Fruit fly (Drosophila melanogaster): ENCODE data around the gene ex.

The ex gene

dm6 chr2L:419620-420184, 11.3 kb upstream of the ex start, which contains the start of the genes CG13690 and RpLP1 (continued):
- TF ChIP-seq NK7.1 (GFP tag; optimal IDR thresholded peaks at IDR 0.05), result peak; percentile 54
- TF ChIP-seq CG6791 (GFP tag; IDR thresholded peaks at IDR 0.05; ENCODE audit: partially characterized antibody), result no peak
- no peak for TF ChIP-seq stc (GFP tag; IDR thresholded peaks at IDR 0.05)
- no peak for TF ChIP-seq tx (GFP tag; optimal IDR thresholded peaks at IDR 0.05)
- TF ChIP-seq hb (GFP tag; IDR thresholded peaks at IDR 0.05; ENCODE audit: partially characterized antibody), result no peak
- TF ChIP-seq CG1233 (GFP tag; optimal IDR thresholded peaks at IDR 0.05), result peak; percentile 79
- TF ChIP-seq tio (GFP tag; optimal IDR thresholded peaks at IDR 0.05), result no peak
- no peak for TF ChIP-seq CG32772 (GFP tag; IDR thresholded peaks at IDR 0.05)
- peak; percentile 84 for TF ChIP-seq Lhr (GFP tag; optimal IDR thresholded peaks at IDR 0.05)
- TF ChIP-seq mirr (GFP tag; optimal IDR thresholded peaks at IDR 0.05), result peak; percentile 77
- peak; percentile 71 for TF ChIP-seq CG2678 (tag; optimal IDR thresholded peaks at IDR 0.05)
- peak; percentile 56; the same call in 1 of the 2 replicates for TF ChIP-seq CG32767 (GFP tag; IDR thresholded peaks at IDR 0.05)
- TF ChIP-seq unc-4 (GFP tag; IDR thresholded peaks at IDR 0.05; ENCODE audit: partially characterized antibody), result no peak
- peak; percentile 63 to 66 for TF ChIP-seq chif (GFP tag; optimal IDR thresholded peaks at IDR 0.05)
- TF ChIP-seq CG11723 (GFP tag; optimal IDR thresholded peaks at IDR 0.05), result peak; percentile 76
- no peak for TF ChIP-seq Hmx (GFP tag; optimal IDR thresholded peaks at IDR 0.05)
- TF ChIP-seq pho (GFP tag; optimal IDR thresholded peaks at IDR 0.05), result peak; percentile 44
- TF ChIP-seq luna (GFP tag; optimal IDR thresholded peaks at IDR 0.05), result peak; percentile 66
- TF ChIP-seq rib (GFP tag; IDR thresholded peaks at IDR 0.05), result no peak; the same call in 1 of the 2 replicates
- TF ChIP-seq Mes4 (GFP tag; optimal IDR thresholded peaks at IDR 0.05), result peak; percentile 89
- TF ChIP-seq CG9876 (GFP tag; optimal IDR thresholded peaks at IDR 0.05), result peak; percentile 40
- TF ChIP-seq kay (GFP tag; optimal IDR thresholded peaks at IDR 0.05), result peak; percentile 83
- no peak for TF ChIP-seq CG10366 (GFP tag; IDR thresholded peaks at IDR 0.05)
- peak; percentile 64 for TF ChIP-seq CG13894 (tag; optimal IDR thresholded peaks at IDR 0.05)
- peak; percentile 51 for TF ChIP-seq zfh2 (GFP tag; optimal IDR thresholded peaks at IDR 0.05)
- TF ChIP-seq CG8765 (GFP tag; IDR thresholded peaks at IDR 0.05), result no peak
- peak; percentile 82 for TF ChIP-seq CG18599 (GFP tag; optimal IDR thresholded peaks at IDR 0.05)
- TF ChIP-seq CG9932 (GFP tag; IDR thresholded peaks at IDR 0.05), result peak; percentile 49
- peak; percentile 92 for TF ChIP-seq CG12659 (GFP tag; optimal IDR thresholded peaks at IDR 0.05)
- no peak for TF ChIP-seq Drgx (GFP tag; IDR thresholded peaks at IDR 0.05)
- TF ChIP-seq ci (GFP tag; IDR thresholded peaks at IDR 0.05), result peak; percentile 92
- TF ChIP-seq pfk (GFP tag; optimal IDR thresholded peaks at IDR 0.05), result peak; percentile 58
- TF ChIP-seq Med (GFP tag), result peak; percentile 96
- TF ChIP-seq CG3407 (GFP tag; optimal IDR thresholded peaks at IDR 0.05), result peak; percentile 73
- TF ChIP-seq tna (GFP tag; IDR thresholded peaks at IDR 0.05; ENCODE audit: partially characterized antibody), result no peak
- TF ChIP-seq toy (GFP tag; IDR thresholded peaks at IDR 0.05), result no peak
- TF ChIP-seq CG1602 (GFP tag; optimal IDR thresholded peaks at IDR 0.05), result peak; percentile 19
- peak; percentile 87 for TF ChIP-seq CG6813 (GFP tag; optimal IDR thresholded peaks at IDR 0.05)
- no peak for TF ChIP-seq zen2 (GFP tag; IDR thresholded peaks at IDR 0.05; ENCODE audit: partially characterized antibody)
- peak; percentile 58 for TF ChIP-seq Sry-δ (GFP tag; optimal IDR thresholded peaks at IDR 0.05)
- TF ChIP-seq B-H2 (GFP tag; optimal IDR thresholded peaks at IDR 0.05), result peak; percentile 80
- peak; percentile 67 for TF ChIP-seq maf-S (GFP tag; optimal IDR thresholded peaks at IDR 0.05)
- TF ChIP-seq CG4730 (GFP tag; IDR thresholded peaks at IDR 0.05), result no peak
- TF ChIP-seq Mrtf (GFP tag; IDR thresholded peaks at IDR 0.05), result no peak
- peak; percentile 51 for TF ChIP-seq ac (GFP tag; optimal IDR thresholded peaks at IDR 0.05)
- TF ChIP-seq gcm2 (GFP tag; optimal IDR thresholded peaks at IDR 0.05), result peak; percentile 62
- peak; percentile 29 for TF ChIP-seq CG15479 (GFP tag; optimal IDR thresholded peaks at IDR 0.05)
- peak; percentile 25; the same call in 1 of the 2 replicates for TF ChIP-seq Bgb (GFP tag; IDR thresholded peaks at IDR 0.05; ENCODE audit: partially characterized antibody)
- no peak for TF ChIP-seq sisA (GFP tag; IDR thresholded peaks at IDR 0.05)
- peak; percentile 82 for TF ChIP-seq CG10209 (GFP tag; optimal IDR thresholded peaks at IDR 0.05)
